Fruit fly (Drosophila melanogaster) ovary, adult (tissue): ENCODE data around the gene wrm1.

Source experiments
- CG17801 ChIP-seq: fragments of 200-800 bp; optimal IDR thresholded peaks from 2 replicates; lab custom pipeline; 2019; ENCODE audit warnings: missing biosample characterization, mild to moderate bottlenecking, missing genetic modification characterization, moderate library complexity; ENCODE audit not compliant: partially characterized antibody

The wrm1 gene

dm6 chr3L:7312754-7313153, 22.3 kb downstream of the wrm1 start, which contains the start of gene unc-13-4A:
Gene unc-13-4A (minus strand): TSS chr3L:7312896.
- TF ChIP-seq CG17801 = no peak

dm6 chr3L:7300660-7301059, 34.4 kb downstream of the wrm1 start:
- no peak for TF ChIP-seq CG17801
